Worm (Caenorhabditis elegans): Measurements from ENCODE around the gene W09G12.10.

DNA sequence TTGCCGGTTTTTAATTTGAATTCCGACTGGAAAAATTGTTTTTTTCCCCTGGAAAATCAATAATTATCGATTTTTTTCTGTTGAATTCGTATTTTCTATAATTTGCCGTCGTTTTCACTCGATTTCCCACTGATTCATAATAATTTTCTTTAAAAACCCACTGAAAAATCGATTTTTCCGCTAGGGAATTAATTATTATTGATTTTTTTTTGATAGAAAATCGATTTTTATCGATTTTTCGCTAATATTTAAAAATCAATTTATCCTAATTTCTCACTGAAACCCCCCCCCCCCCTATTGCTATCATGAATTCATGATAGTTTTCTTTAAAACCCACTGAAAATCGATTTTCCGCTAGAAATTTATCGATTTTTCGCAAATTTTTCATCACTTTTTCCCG lies 44.5 kb downstream of the W09G12.10 start:
- TF ChIP-seq ets-5 (GFP tag; IDR thresholded peaks at IDR 0.05) (no peak), aha-1 (tag; optimal IDR thresholded peaks at IDR 0.05) (no peak), sox-4 (tag; optimal IDR thresholded peaks at IDR 0.05) (no peak), pag-3 (tag; optimal IDR thresholded peaks at IDR 0.05; ENCODE audit: borderline replicate concordance, insufficient read depth) (no peak), unc-62 (GFP tag; optimal IDR thresholded peaks at IDR 0.05) (no peak), nhr-237 (tag; optimal IDR thresholded peaks at IDR 0.05) (no peak), ztf-11 (tag; optimal IDR thresholded peaks at IDR 0.05) (no peak), skn-1 (tag; optimal IDR thresholded peaks at IDR 0.05) (no peak), lin-13 (GFP tag; optimal IDR thresholded peaks at IDR 0.05) (no peak), nhr-77 (tag; optimal IDR thresholded peaks at IDR 0.05) (no peak)
